Fruit fly (Drosophila melanogaster) whole organism, pupa: ENCODE measurements around the gene Mst98Cb.

Source experiments
- CG12605 ChIP-seq: fragments of 200-800 bp; sonication (Bioruptor generic); IDR thresholded peaks from 2 replicates; pipeline ENCODE4 v1.3.6; 2022; ENCODE audit warnings: missing biosample characterization, missing genetic modification characterization
- CG15710 ChIP-seq: fragments of 200-800 bp; sonication (Bioruptor generic); optimal IDR thresholded peaks from 2 replicates; lab custom pipeline; 2018; ENCODE audit warnings: missing biosample characterization, mild to moderate bottlenecking, missing genetic modification characterization, moderate library complexity
- CG8159 ChIP-seq: fragments of 200-800 bp; sonication (Bioruptor generic); optimal IDR thresholded peaks from 3 replicates; lab custom pipeline; 2018; ENCODE audit warnings: missing biosample characterization, mild to moderate bottlenecking, missing genetic modification characterization, moderate library complexity
- EcR ChIP-seq: fragments of 200-800 bp; sonication (Bioruptor generic); optimal IDR thresholded peaks from 3 replicates; lab custom pipeline; 2019; ENCODE audit warnings: missing biosample characterization, missing genetic modification characterization, mild to moderate bottlenecking, moderate library complexity, missing genetic modification reagents
- Ets98B ChIP-seq: fragments of 200-800 bp; sonication (Bioruptor generic); IDR thresholded peaks from 2 replicates; pipeline ENCODE4 v1.3.6; 2022; ENCODE audit warnings: missing biosample characterization, missing genetic modification characterization
- Pif1B ChIP-seq: fragments of 200-800 bp; sonication (Bioruptor generic); optimal IDR thresholded peaks from 3 replicates; lab custom pipeline; 2016; ENCODE audit warnings: missing biosample characterization, missing genetic modification characterization
- rn ChIP-seq: fragments of 200-800 bp; sonication (Bioruptor generic); IDR thresholded peaks from 2 replicates; pipeline ENCODE4 v1.3.6; 2022; ENCODE audit warnings: missing biosample characterization, missing genetic modification characterization

DNA sequence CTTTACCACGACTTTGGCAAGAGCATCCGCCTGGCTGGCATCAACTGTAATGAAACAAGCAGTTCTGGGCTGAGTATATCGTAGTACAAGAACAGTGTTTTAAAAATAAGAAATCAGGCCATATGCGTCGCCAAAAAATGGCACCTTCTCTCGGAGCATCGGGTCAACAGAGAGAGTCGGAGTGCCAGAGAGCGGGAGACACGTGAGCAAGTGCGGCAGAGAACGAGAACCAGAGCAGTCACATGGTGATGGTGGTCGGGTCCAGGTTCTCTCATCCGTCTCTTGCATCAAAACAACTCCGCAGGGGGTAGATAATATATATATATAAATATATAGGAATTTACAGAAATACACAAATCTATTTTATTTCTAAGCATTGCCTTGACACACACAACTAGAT is 32.2 kb downstream of the Mst98Cb start:
- TF ChIP-seq CG12605 (GFP tag; lab: Robert Waterston, UW) (no peak), Pif1B (GFP tag; lab: Kevin White, UChicago) (peak; percentile 0), CG15710 (tag; lab: Kevin White, UChicago) (no peak), Ets98B (no peak), EcR (GFP tag; lab: Kevin White, UChicago) (no peak), CG8159 (tag; lab: Kevin White, UChicago) (no peak), rn (GFP tag; lab: Robert Waterston, UW) (no peak)
